Worm (Caenorhabditis elegans) whole organism, L2 larva: ENCODE data around the gene T11B7.2.

Experiments used
- F13H6.1 ChIP-seq: sonication (generic microtip); optimal IDR thresholded peaks from 2 replicates; lab custom pipeline; 2016; ENCODE audit warnings: missing genetic modification characterization, missing compliant biosample characterization
- R02D3.7 ChIP-seq: fragments of 150-350 bp; optimal IDR thresholded peaks from 2 replicates; lab custom pipeline; 2014; ENCODE audit warnings: missing biosample characterization, missing genetic modification characterization
- alr-1 ChIP-seq: fragments of 150-350 bp; optimal IDR thresholded peaks from 2 replicates; lab custom pipeline; 2014; ENCODE audit warnings: missing biosample characterization, missing genetic modification characterization
- aly-2 ChIP-seq: fragments of 150-350 bp; optimal IDR thresholded peaks from 2 replicates; lab custom pipeline; 2014; ENCODE audit warnings: missing biosample characterization, missing genetic modification characterization
- blmp-1 ChIP-seq: sonication (generic microtip); optimal IDR thresholded peaks from 2 replicates; lab custom pipeline; 2017; ENCODE audit warnings: missing genetic modification characterization, mild to moderate bottlenecking, missing compliant biosample characterization, antibody characterized with exemption, moderate library complexity; ENCODE audit not compliant: insufficient read depth
- ceh-16 ChIP-seq: fragments of 150-350 bp; optimal IDR thresholded peaks from 2 replicates; lab custom pipeline; 2014; ENCODE audit warnings: missing biosample characterization, missing genetic modification characterization
- ceh-82 ChIP-seq: fragments of 150-350 bp; optimal IDR thresholded peaks from 2 replicates; lab custom pipeline; 2014; ENCODE audit warnings: missing biosample characterization, missing genetic modification characterization
- crh-2 ChIP-seq: sonication (generic microtip); optimal IDR thresholded peaks from 2 replicates; lab custom pipeline; 2017; ENCODE audit warnings: missing biosample characterization, missing genetic modification characterization
- dmd-4 ChIP-seq: sonication (generic microtip); optimal IDR thresholded peaks from 2 replicates; lab custom pipeline; 2017; ENCODE audit warnings: missing biosample characterization, missing genetic modification characterization
- egl-27 ChIP-seq: sonication (generic microtip); optimal IDR thresholded peaks from 3 replicates; lab custom pipeline; 2017; ENCODE audit warnings: missing biosample characterization, missing genetic modification reagents, missing genetic modification characterization
- elt-3 ChIP-seq: sonication (generic microtip); optimal IDR thresholded peaks from 2 replicates; lab custom pipeline; 2017; ENCODE audit warnings: missing biosample characterization, missing genetic modification characterization
- fos-1 ChIP-seq: fragments of 150-350 bp; optimal IDR thresholded peaks from 2 replicates; lab custom pipeline; 2014; ENCODE audit warnings: missing biosample characterization, missing genetic modification characterization
- lin-11 ChIP-seq: fragments of 150-350 bp; sonication (generic microtip); optimal IDR thresholded peaks from 2 replicates; lab custom pipeline; 2014; ENCODE audit warnings: missing biosample characterization, missing genetic modification characterization, inconsistent platforms, mixed read lengths
- lin-13 ChIP-seq: fragments of 150-350 bp; optimal IDR thresholded peaks from 2 replicates; lab custom pipeline; 2014; ENCODE audit warnings: missing biosample characterization, missing genetic modification reagents, missing genetic modification characterization
- lin-39 ChIP-seq: fragments of 150-350 bp; optimal IDR thresholded peaks from 2 replicates; lab custom pipeline; 2014; ENCODE audit warnings: missing biosample characterization, missing genetic modification reagents, missing genetic modification characterization
- lsy-2 ChIP-seq, 2 experiments: fragments of 150-350 bp in 1 of 2; sonication (generic microtip) in 1 of 2; optimal IDR thresholded peaks; 2 replicates each; lab custom pipeline; 2014 to 2017; ENCODE audit warnings: missing biosample characterization in 2 of 2, missing genetic modification characterization in 2 of 2
- mbf-1 ChIP-seq: sonication (generic microtip); optimal IDR thresholded peaks from 2 replicates; lab custom pipeline; 2017; ENCODE audit warnings: missing biosample characterization, missing genetic modification characterization
- nhr-10 ChIP-seq: sonication (generic microtip); optimal IDR thresholded peaks from 2 replicates; lab custom pipeline; 2017; ENCODE audit warnings: missing biosample characterization, missing genetic modification characterization
- nhr-11 ChIP-seq: fragments of 150-350 bp; optimal IDR thresholded peaks from 2 replicates; lab custom pipeline; 2014; ENCODE audit warnings: missing biosample characterization, missing genetic modification characterization
- nhr-12 ChIP-seq: fragments of 150-350 bp; optimal IDR thresholded peaks from 2 replicates; lab custom pipeline; 2014; ENCODE audit warnings: missing biosample characterization, missing genetic modification characterization
- nhr-21 ChIP-seq: fragments of 150-350 bp; optimal IDR thresholded peaks from 2 replicates; lab custom pipeline; 2014; ENCODE audit warnings: missing biosample characterization, missing genetic modification characterization
- nhr-23 ChIP-seq: fragments of 150-350 bp; optimal IDR thresholded peaks from 2 replicates; lab custom pipeline; 2014; ENCODE audit warnings: missing biosample characterization, missing genetic modification reagents, missing genetic modification characterization
- nhr-237 ChIP-seq: fragments of 150-350 bp; optimal IDR thresholded peaks from 2 replicates; lab custom pipeline; 2014; ENCODE audit warnings: missing biosample characterization, missing genetic modification characterization
- nhr-25 ChIP-seq: fragments of 150-350 bp; sonication (generic microtip); optimal IDR thresholded peaks from 3 replicates; lab custom pipeline; 2014; ENCODE audit warnings: missing biosample characterization, missing genetic modification characterization
- nhr-6 ChIP-seq: fragments of 150-350 bp; optimal IDR thresholded peaks from 2 replicates; lab custom pipeline; 2014; ENCODE audit warnings: missing biosample characterization, missing genetic modification characterization
- nhr-77 ChIP-seq: fragments of 150-350 bp; optimal IDR thresholded peaks from 2 replicates; lab custom pipeline; 2014; ENCODE audit warnings: missing biosample characterization, missing genetic modification characterization
- sem-4 ChIP-seq: fragments of 150-350 bp; optimal IDR thresholded peaks from 2 replicates; lab custom pipeline; 2014; ENCODE audit warnings: missing biosample characterization, missing genetic modification reagents, missing genetic modification characterization
- skn-1 ChIP-seq: sonication (generic microtip); optimal IDR thresholded peaks from 2 replicates; lab custom pipeline; 2017; ENCODE audit warnings: missing biosample characterization, missing genetic modification characterization
- sma-3 ChIP-seq: sonication (generic microtip); optimal IDR thresholded peaks from 2 replicates; lab custom pipeline; 2016; ENCODE audit warnings: missing genetic modification reagents, missing genetic modification characterization, missing compliant biosample characterization
- sma-9 ChIP-seq, 2 experiments: fragments of 150-350 bp in 1 of 2; sonication (generic microtip) in 1 of 2; optimal IDR thresholded peaks; 2 replicates each; lab custom pipeline; 2014 to 2016; ENCODE audit warnings: missing genetic modification characterization in 2 of 2, mild to moderate bottlenecking in 1 of 2, missing biosample characterization in 1 of 2, missing compliant biosample characterization in 1 of 2, missing genetic modification reagents in 1 of 2, moderate library complexity in 1 of 2
- snpc-4 ChIP-seq: fragments of 150-350 bp; optimal IDR thresholded peaks from 2 replicates; lab custom pipeline; 2014; ENCODE audit warnings: missing biosample characterization, missing genetic modification characterization
- unc-55 ChIP-seq: fragments of 150-350 bp; sonication (generic microtip); optimal IDR thresholded peaks from 3 replicates; lab custom pipeline; 2014; ENCODE audit warnings: missing biosample characterization, missing genetic modification reagents, missing genetic modification characterization
- zag-1 ChIP-seq: fragments of 150-350 bp; optimal IDR thresholded peaks from 2 replicates; lab custom pipeline; 2014; ENCODE audit warnings: missing biosample characterization, missing genetic modification characterization
- ztf-1 ChIP-seq: fragments of 200-800 bp; sonication (Bioruptor generic); conservative IDR thresholded peaks from 2 replicates; pipeline ENCODE4 v1.3.6; 2022; ENCODE audit warnings: missing genetic modification characterization, missing compliant biosample characterization
- ztf-11 ChIP-seq: sonication (generic microtip); optimal IDR thresholded peaks from 2 replicates; lab custom pipeline; 2017; ENCODE audit warnings: missing biosample characterization, missing genetic modification characterization

T11B7.2 gene

ce11 chrIV:8879810-8880209 lies 35.5 kb upstream of the T11B7.2 start, which contains the start of gene npax-4:
npax-4 (minus strand) TSS chrIV:8879910.
- no peak for TF ChIP-seq fos-1 (tag; lab: Kevin White, UChicago)
- no peak for TF ChIP-seq sem-4 (tag; lab: Kevin White, UChicago)
- TF ChIP-seq blmp-1, result no peak
- no peak for TF ChIP-seq lin-11 (tag; lab: Kevin White, UChicago)
- TF ChIP-seq elt-3 (tag; lab: Kevin White, UChicago), result no peak
- no peak for TF ChIP-seq ztf-1 (GFP tag; lab: Robert Waterston, UW)
- TF ChIP-seq nhr-11 (tag; lab: Kevin White, UChicago), result no peak
- no peak for TF ChIP-seq ceh-82 (tag; lab: Kevin White, UChicago)
- TF ChIP-seq alr-1 (tag; lab: Kevin White, UChicago), result no peak
- TF ChIP-seq lin-39 (tag; lab: Kevin White, UChicago), result no peak
- no peak for TF ChIP-seq aly-2 (tag; lab: Kevin White, UChicago)
- no peak for TF ChIP-seq ceh-16 (tag; lab: Kevin White, UChicago)
- TF ChIP-seq nhr-6 (tag; lab: Kevin White, UChicago), result no peak
- no peak for TF ChIP-seq unc-55 (GFP tag; lab: Kevin White, UChicago)
- TF ChIP-seq lin-13, result no peak
- no peak for TF ChIP-seq sma-3 (GFP tag; lab: Kevin White, UChicago)
- TF ChIP-seq dmd-4 (tag; lab: Kevin White, UChicago), result no peak
- no peak for TF ChIP-seq ztf-11 (tag; lab: Kevin White, UChicago)

DNA sequence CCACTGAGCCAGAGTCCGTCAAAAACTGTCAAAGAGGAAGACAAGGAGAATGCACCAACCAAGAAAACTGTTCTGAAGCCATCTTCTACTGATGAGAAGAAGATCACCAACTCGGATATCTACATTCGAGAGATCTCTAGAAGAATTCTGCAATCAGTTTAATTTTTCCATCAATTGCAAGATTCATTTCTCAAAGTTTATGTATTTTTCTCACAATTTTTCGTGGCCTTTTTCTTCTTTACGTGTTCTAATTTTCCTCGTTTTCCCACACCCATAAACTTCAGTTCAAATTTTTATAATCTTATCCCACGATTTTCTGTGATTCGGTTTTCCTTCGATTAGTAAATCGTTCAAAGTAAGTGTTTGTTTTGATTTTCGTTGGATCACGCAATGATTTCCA lies 29.5 kb upstream of the T11B7.2 start, which contains the start of gene hdl-2:
Gene hdl-2 (plus strand): TSS at position 301 of the 400 bp plus-strand sequence.
- TF ChIP-seq R02D3.7 (tag; lab: Kevin White, UChicago), result no peak
- no peak for TF ChIP-seq nhr-11 (tag; lab: Kevin White, UChicago)
- TF ChIP-seq nhr-6 (tag; lab: Kevin White, UChicago), result no peak
- no peak for TF ChIP-seq nhr-77 (tag; lab: Kevin White, UChicago)
- TF ChIP-seq mbf-1 (tag; lab: Kevin White, UChicago), result no peak
- TF ChIP-seq nhr-12 (tag; lab: Kevin White, UChicago), result no peak
- TF ChIP-seq sma-9 (GFP tag; optimal IDR thresholded peaks at IDR 0.05; lab: Kevin White, UChicago), result no peak
- no peak for TF ChIP-seq sma-9 (tag; optimal IDR thresholded peaks at IDR 0.05; lab: Kevin White, UChicago)
- TF ChIP-seq zag-1 (tag; lab: Kevin White, UChicago), result no peak
- no peak for TF ChIP-seq F13H6.1 (tag; lab: Kevin White, UChicago)
- no peak for TF ChIP-seq ceh-16 (tag; lab: Kevin White, UChicago)
- no peak for TF ChIP-seq lin-11 (tag; lab: Kevin White, UChicago)
- no peak for TF ChIP-seq crh-2
- no peak for TF ChIP-seq unc-55 (GFP tag; lab: Kevin White, UChicago)
- no peak for TF ChIP-seq ztf-11 (tag; lab: Kevin White, UChicago)
- TF ChIP-seq nhr-23, result no peak
- no peak for TF ChIP-seq dmd-4 (tag; lab: Kevin White, UChicago)
- TF ChIP-seq nhr-21 (tag; lab: Kevin White, UChicago), result no peak

ce11 chrIV:8872958-8873357 lies 28.6 kb upstream of the T11B7.2 start, which contains the start of gene C09G9.3:
C09G9.3 (minus strand) TSS chrIV:8873058.
- TF ChIP-seq nhr-25, result no peak
- no peak for TF ChIP-seq ceh-82 (tag; lab: Kevin White, UChicago)
- TF ChIP-seq nhr-10 (tag; lab: Kevin White, UChicago), result no peak
- TF ChIP-seq lsy-2 (tag; optimal IDR thresholded peaks at IDR 0.05; lab: Kevin White, UChicago), result no peak
- no peak for TF ChIP-seq fos-1 (tag; lab: Kevin White, UChicago)
- TF ChIP-seq crh-2, result no peak
- no peak for TF ChIP-seq egl-27
- no peak for TF ChIP-seq skn-1 (tag; lab: Kevin White, UChicago)
- TF ChIP-seq sma-3 (GFP tag; lab: Kevin White, UChicago), result no peak
- TF ChIP-seq sma-9 (GFP tag; optimal IDR thresholded peaks at IDR 0.05; lab: Kevin White, UChicago), result no peak
- no peak for TF ChIP-seq sma-9 (tag; optimal IDR thresholded peaks at IDR 0.05; lab: Kevin White, UChicago)
- TF ChIP-seq nhr-237 (tag; lab: Kevin White, UChicago), result no peak
- TF ChIP-seq dmd-4 (tag; lab: Kevin White, UChicago), result no peak
- no peak for TF ChIP-seq snpc-4 (tag; lab: Kevin White, UChicago)
- TF ChIP-seq nhr-12 (tag; lab: Kevin White, UChicago), result no peak
- TF ChIP-seq nhr-11 (tag; lab: Kevin White, UChicago), result no peak
- no peak for TF ChIP-seq alr-1 (tag; lab: Kevin White, UChicago)
- no peak for TF ChIP-seq sem-4 (tag; lab: Kevin White, UChicago)
